Fruit fly (Drosophila melanogaster): ENCODE data around the gene CG11836.

Gene CG11836

dm6 chr3R:25070871-25071270 lies at the start of gene CG11836:
Gene CG11836 (plus strand): TSS chr3R:25071126.
- TF ChIP-seq usp (GFP tag; optimal IDR thresholded peaks at IDR 0.05) (no peak), pan (optimal IDR thresholded peaks at IDR 0.05) (no peak), CG8478 (optimal IDR thresholded peaks at IDR 0.05) (no peak), EcR (GFP tag; optimal IDR thresholded peaks at IDR 0.05) (no peak), psq (optimal IDR thresholded peaks at IDR 0.05) (no peak), Dll (optimal IDR thresholded peaks at IDR 0.05) (no peak)

- no peak for TF ChIP-seq CG8478 (optimal IDR thresholded peaks at IDR 0.05)
- TF ChIP-seq pan (optimal IDR thresholded peaks at IDR 0.05) = no peak
- no peak for TF ChIP-seq psq (optimal IDR thresholded peaks at IDR 0.05)
- no peak for TF ChIP-seq usp (GFP tag; optimal IDR thresholded peaks at IDR 0.05)
- TF ChIP-seq Dll (optimal IDR thresholded peaks at IDR 0.05) = no peak
- TF ChIP-seq EcR (GFP tag; optimal IDR thresholded peaks at IDR 0.05) = no peak
Measured at dm6 chr3R:25023056-25023455, 47.9 kb upstream of the CG11836 start, which contains the start of gene beta4GalT7. Gene beta4GalT7 (plus strand): TSS chr3R:25023256.

dm6 chr3R:25024895-25025557 lies 45.9 kb upstream of the CG11836 start, which contains the start of the genes EMC6 and Hr96:
Gene EMC6 (minus strand): TSS chr3R:25025017.
Gene Hr96 (plus strand): TSS chr3R:25025235.
- TF ChIP-seq CG8478 (optimal IDR thresholded peaks at IDR 0.05) = no peak
- no peak for TF ChIP-seq EcR (GFP tag; optimal IDR thresholded peaks at IDR 0.05)
- no peak for TF ChIP-seq psq (optimal IDR thresholded peaks at IDR 0.05)

- TF ChIP-seq EcR (GFP tag; optimal IDR thresholded peaks at IDR 0.05) (no peak), usp (GFP tag; optimal IDR thresholded peaks at IDR 0.05) (no peak), psq (optimal IDR thresholded peaks at IDR 0.05) (no peak), CG8478 (optimal IDR thresholded peaks at IDR 0.05) (no peak), Dll (optimal IDR thresholded peaks at IDR 0.05) (no peak), pan (optimal IDR thresholded peaks at IDR 0.05) (no peak)
Measured at dm6 chr3R:25027281-25028219, 43.4 kb upstream of the CG11836 start.

dm6 chr3R:25032686-25033085 lies 38.2 kb upstream of the CG11836 start:
- TF ChIP-seq usp (GFP tag; optimal IDR thresholded peaks at IDR 0.05) (no peak), pan (optimal IDR thresholded peaks at IDR 0.05) (no peak), psq (optimal IDR thresholded peaks at IDR 0.05) (no peak), EcR (GFP tag; optimal IDR thresholded peaks at IDR 0.05) (no peak), CG8478 (optimal IDR thresholded peaks at IDR 0.05) (no peak), Dll (optimal IDR thresholded peaks at IDR 0.05) (no peak)

- TF ChIP-seq CG8478 (optimal IDR thresholded peaks at IDR 0.05) (no peak), EcR (GFP tag; optimal IDR thresholded peaks at IDR 0.05) (no peak), usp (GFP tag; optimal IDR thresholded peaks at IDR 0.05) (no peak), pan (optimal IDR thresholded peaks at IDR 0.05) (no peak), psq (optimal IDR thresholded peaks at IDR 0.05) (no peak), Dll (optimal IDR thresholded peaks at IDR 0.05) (no peak)
Measured at dm6 chr3R:25033142-25033586, 37.8 kb upstream of the CG11836 start, which contains the start of gene Smg6. Gene Smg6 (minus strand): TSS chr3R:25033465.

- no peak for TF ChIP-seq usp (GFP tag; optimal IDR thresholded peaks at IDR 0.05)
- no peak for TF ChIP-seq EcR (GFP tag; optimal IDR thresholded peaks at IDR 0.05)
- TF ChIP-seq CG8478 (optimal IDR thresholded peaks at IDR 0.05) = no peak
- TF ChIP-seq Dll (optimal IDR thresholded peaks at IDR 0.05) = no peak
- TF ChIP-seq psq (optimal IDR thresholded peaks at IDR 0.05) = no peak
- no peak for TF ChIP-seq pan (optimal IDR thresholded peaks at IDR 0.05)
Measured at dm6 chr3R:25036644-25037043, 34.3 kb upstream of the CG11836 start, which contains the start of gene CG31115. Gene CG31115 (plus strand): TSS chr3R:25036944.

- TF ChIP-seq pan (optimal IDR thresholded peaks at IDR 0.05) (no peak), EcR (GFP tag; optimal IDR thresholded peaks at IDR 0.05) (no peak), psq (optimal IDR thresholded peaks at IDR 0.05) (no peak), Dll (optimal IDR thresholded peaks at IDR 0.05) (no peak), CG8478 (optimal IDR thresholded peaks at IDR 0.05) (no peak), usp (GFP tag; optimal IDR thresholded peaks at IDR 0.05) (no peak)
Measured at dm6 chr3R:25039028-25039476, 31.9 kb upstream of the CG11836 start, which contains the start of the genes Ythdf and bai. Gene Ythdf (minus strand): TSS chr3R:25039249. Gene bai (plus strand): TSS chr3R:25039374.

- TF ChIP-seq pan (optimal IDR thresholded peaks at IDR 0.05) (no peak), Dll (optimal IDR thresholded peaks at IDR 0.05) (no peak), EcR (GFP tag; optimal IDR thresholded peaks at IDR 0.05) (no peak), usp (GFP tag; optimal IDR thresholded peaks at IDR 0.05) (no peak)
Measured at dm6 chr3R:25044816-25045551, 25.9 kb upstream of the CG11836 start, which contains the start of gene 5PtaseI. Gene 5PtaseI (minus strand): TSS chr3R:25045151.

dm6 chr3R:25046023-25046422 lies 24.9 kb upstream of the CG11836 start, which contains the start of gene CG11786:
Gene CG11786 (plus strand): TSS chr3R:25046323.
- TF ChIP-seq EcR (GFP tag; optimal IDR thresholded peaks at IDR 0.05) = no peak
- no peak for TF ChIP-seq psq (optimal IDR thresholded peaks at IDR 0.05)
- TF ChIP-seq pan (optimal IDR thresholded peaks at IDR 0.05) = no peak

- TF ChIP-seq psq (optimal IDR thresholded peaks at IDR 0.05) (no peak), pan (optimal IDR thresholded peaks at IDR 0.05) (no peak), EcR (GFP tag; optimal IDR thresholded peaks at IDR 0.05) (no peak), usp (GFP tag; optimal IDR thresholded peaks at IDR 0.05) (no peak), Dll (optimal IDR thresholded peaks at IDR 0.05) (no peak), CG8478 (optimal IDR thresholded peaks at IDR 0.05) (no peak)
Measured at dm6 chr3R:25047504-25047903, 23.4 kb upstream of the CG11836 start, which contains the start of gene CG11790. Gene CG11790 (plus strand): TSS chr3R:25047706.
